Fruit fly (Drosophila melanogaster): ENCODE results near the gene CG14810.
A peak's percentile ranks its signal among the peaks of the same experiment; 100 is the strongest.

Gene CG14810

dm6 chrX:1849914-1850313, 29.8 kb upstream of the CG14810 start (continued):
- TF ChIP-seq ato (GFP tag; IDR thresholded peaks at IDR 0.05; ENCODE audit: partially characterized antibody) (no peak), unc-4 (GFP tag; IDR thresholded peaks at IDR 0.05; ENCODE audit: partially characterized antibody) (no peak), HLH4C (GFP tag; IDR thresholded peaks at IDR 0.05; ENCODE audit: partially characterized antibody) (no peak), HLH54F (GFP tag; optimal IDR thresholded peaks at IDR 0.05) (peak; percentile 72), Abd-B (GFP tag; optimal IDR thresholded peaks at IDR 0.05) (peak; percentile 84), CrebB (tag; optimal IDR thresholded peaks at IDR 0.05) (peak; percentile 85), CG9876 (GFP tag; optimal IDR thresholded peaks at IDR 0.05) (peak; percentile 35), tll (GFP tag; optimal IDR thresholded peaks at IDR 0.05) (no peak), D (optimal IDR thresholded peaks at IDR 0.05) (no peak), D (GFP tag; optimal IDR thresholded peaks at IDR 0.05) (peak; percentile 64), lab (GFP tag; optimal IDR thresholded peaks at IDR 0.05) (peak; percentile 97), CG2875 (GFP tag; optimal IDR thresholded peaks at IDR 0.05) (peak; percentile 25), chinmo (GFP tag; IDR thresholded peaks at IDR 0.05; ENCODE audit: partially characterized antibody) (no peak), CG31365 (tag; optimal IDR thresholded peaks at IDR 0.05) (peak; percentile 76), ttk (GFP tag; IDR thresholded peaks at IDR 0.05) (peak; percentile 45; the same call in 1 of the 2 replicates), da (GFP tag; optimal IDR thresholded peaks at IDR 0.05) (peak; percentile 14), slbo (GFP tag; IDR thresholded peaks at IDR 0.05) (peak; percentile 90), Med (GFP tag) (peak; percentile 98), disco-r (GFP tag; optimal IDR thresholded peaks at IDR 0.05) (peak; percentile 63), TFAM (GFP tag; optimal IDR thresholded peaks at IDR 0.05) (no peak), Doc3 (GFP tag; IDR thresholded peaks at IDR 0.05; ENCODE audit: partially characterized antibody) (no peak), toy (GFP tag; IDR thresholded peaks at IDR 0.05) (0 out of 2 replicates have a peak, but pooled peaks have one; percentile 42), Ada2b (GFP tag; IDR thresholded peaks at IDR 0.05) (peak; percentile 75), CG3995 (GFP tag; optimal IDR thresholded peaks at IDR 0.05) (peak; percentile 54), CG7839 (tag; optimal IDR thresholded peaks at IDR 0.05) (peak; percentile 92), CG10267 (tag; optimal IDR thresholded peaks at IDR 0.05) (peak; percentile 76), sima (GFP tag; optimal IDR thresholded peaks at IDR 0.05) (no peak), pros (GFP tag; optimal IDR thresholded peaks at IDR 0.05) (no peak), Antp (GFP tag; optimal IDR thresholded peaks at IDR 0.05) (peak; percentile 56), ftz-f1 (GFP tag; optimal IDR thresholded peaks at IDR 0.05) (peak; percentile 62), Eip74EF (GFP tag; optimal IDR thresholded peaks at IDR 0.05) (peak in 1 of 2 experiments; percentile 76), trh (GFP tag; optimal IDR thresholded peaks at IDR 0.05) (peak; percentile 19), lilli (GFP tag; optimal IDR thresholded peaks at IDR 0.05) (peak; percentile 92), CHES-1-like (GFP tag; optimal IDR thresholded peaks at IDR 0.05) (peak; percentile 72), CG6689 (GFP tag; IDR thresholded peaks at IDR 0.05) (peak; percentile 71), Adf1 (GFP tag; IDR thresholded peaks at IDR 0.05) (peak; percentile 69), Hr39 (optimal IDR thresholded peaks at IDR 0.05) (no peak), ERR (GFP tag; optimal IDR thresholded peaks at IDR 0.05) (peak; percentile 73), CG13287 (GFP tag; IDR thresholded peaks at IDR 0.05; ENCODE audit: partially characterized antibody) (no peak), sc (optimal IDR thresholded peaks at IDR 0.05) (no peak), sc (GFP tag; optimal IDR thresholded peaks at IDR 0.05) (peak; percentile 40), Deaf1 (tag; optimal IDR thresholded peaks at IDR 0.05) (peak; percentile 74), Camta (GFP tag; optimal IDR thresholded peaks at IDR 0.05) (peak; percentile 47), Mrtf (GFP tag; IDR thresholded peaks at IDR 0.05) (peak; percentile 61; the same call in 2 of the 3 replicates), CG4328 (GFP tag; optimal IDR thresholded peaks at IDR 0.05) (peak; percentile 82), gce (GFP tag; IDR thresholded peaks at IDR 0.05) (no peak; the same call in 2 of the 3 replicates), gt (GFP tag; IDR thresholded peaks at IDR 0.05) (no peak), CG15011 (GFP tag; optimal IDR thresholded peaks at IDR 0.05) (peak; percentile 82), Dad (GFP tag; optimal IDR thresholded peaks at IDR 0.05) (peak; percentile 75), z (GFP tag; IDR thresholded peaks at IDR 0.05) (no peak), lbe (GFP tag; optimal IDR thresholded peaks at IDR 0.05) (peak; percentile 22)

Measured in whole organism, embryonic.